Worm (Caenorhabditis elegans) whole organism, L3 larva: ENCODE measurements around the gene C46F9.6.
"Not testable (repeated sequence)": the region's sequence is repeated elsewhere in the genome, so short reads cannot be mapped to it uniquely, and the experiment has no call there.

Experiments used
- ceh-82 ChIP-seq: fragments of 150-350 bp; optimal IDR thresholded peaks from 2 replicates; lab custom pipeline; 2014; ENCODE audit warnings: missing biosample characterization, missing genetic modification characterization
- fos-1 ChIP-seq: fragments of 150-350 bp; optimal IDR thresholded peaks from 2 replicates; lab custom pipeline; 2014; ENCODE audit warnings: missing biosample characterization, missing genetic modification characterization
- jun-1 ChIP-seq: fragments of 150-350 bp; optimal IDR thresholded peaks from 2 replicates; lab custom pipeline; 2014; ENCODE audit warnings: missing biosample characterization, missing genetic modification reagents, missing genetic modification characterization
- mdl-1 ChIP-seq: fragments of 150-350 bp; optimal IDR thresholded peaks from 2 replicates; lab custom pipeline; 2014; ENCODE audit warnings: missing biosample characterization, missing genetic modification characterization
- nhr-76 ChIP-seq: fragments of 150-350 bp; sonication (generic microtip); optimal IDR thresholded peaks from 5 replicates; lab custom pipeline; 2014; ENCODE audit warnings: missing biosample characterization, missing genetic modification characterization

Gene C46F9.6

DNA sequence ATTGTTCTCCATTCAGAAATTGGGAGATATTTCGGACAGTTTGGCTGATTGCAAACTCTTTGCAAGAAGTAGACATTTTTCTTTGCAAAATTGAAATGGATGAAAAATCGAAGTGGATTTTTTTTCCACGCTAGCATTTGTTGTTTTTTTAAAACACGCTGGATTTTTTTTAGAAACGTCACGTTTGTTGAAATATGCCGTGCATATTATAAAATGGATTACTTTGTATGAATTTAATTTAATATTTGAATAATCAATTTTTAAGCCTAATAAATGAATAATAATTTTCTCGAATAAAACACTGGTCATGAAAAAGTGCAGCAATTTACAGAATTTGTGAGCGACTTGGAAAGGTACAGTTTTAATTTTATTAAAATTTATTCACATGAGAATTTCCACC, 47.1 kb downstream of the C46F9.6 start, which contains the start of gene ZK250.14:
ZK250.14 (minus strand) TSS at position 101 of the 400 bp plus-strand sequence.
- TF ChIP-seq mdl-1 (tag; lab: Kevin White, UChicago), result no peak

DNA sequence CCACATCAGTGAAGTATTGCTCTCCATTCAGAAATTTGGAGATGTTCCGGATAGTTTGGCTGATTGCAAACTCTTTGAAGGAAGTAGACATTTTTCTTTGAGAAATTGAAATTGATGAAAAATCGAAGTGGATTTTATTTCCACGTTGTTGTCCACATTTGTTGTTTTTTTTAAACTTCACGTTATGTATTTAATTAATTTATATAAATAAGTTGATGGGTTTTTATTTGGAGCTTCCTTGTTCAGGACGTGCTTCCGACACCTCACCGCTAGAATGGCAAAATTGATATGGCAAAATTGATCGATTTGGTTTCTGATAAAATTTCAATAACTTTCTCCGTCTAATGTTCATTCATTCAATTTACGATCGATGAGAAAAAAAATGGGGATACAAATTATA, 48.4 kb downstream of the C46F9.6 start, which contains the start of gene math-48:
math-48 (minus strand) TSS at position 101 of the 400 bp plus-strand sequence.
- no peak for TF ChIP-seq jun-1 (tag; lab: Kevin White, UChicago)

DNA sequence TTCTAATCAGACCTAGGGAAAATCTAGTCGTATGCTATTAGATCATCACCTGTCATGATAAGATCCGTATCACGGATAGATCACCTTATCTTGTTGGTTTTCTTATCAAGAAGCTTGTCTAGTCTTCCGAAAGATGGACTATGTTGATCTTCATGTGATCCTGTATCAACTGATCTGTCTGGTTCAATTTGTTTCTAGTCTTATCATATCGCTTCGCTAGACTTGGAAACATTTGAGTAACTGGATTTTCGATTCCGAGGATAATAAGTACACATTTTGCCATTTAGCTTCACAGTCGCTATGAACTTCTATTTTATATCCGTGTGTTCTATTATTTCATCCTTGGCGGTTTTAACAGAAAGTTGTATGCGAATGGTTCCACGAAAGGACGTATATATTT, 50.4 kb downstream of the C46F9.6 start, which contains the start of gene ZK250.2:
ZK250.2 (plus strand) TSS at position 301 of the 400 bp plus-strand sequence.
- not testable (repeated sequence) for TF ChIP-seq ceh-82 (tag; lab: Kevin White, UChicago); nhr-76 (tag; lab: Kevin White, UChicago); fos-1
